Fruit fly (Drosophila melanogaster) Kc167 (cell line): ENCODE data around the gene CG6686.

Source experiments
- Myc ChIP-seq: fragments of >200 bp; optimal IDR thresholded peaks from 2 replicates; lab custom pipeline; 2017; ENCODE audit warnings: missing external identifiers
- Sin3A ChIP-seq: fragments of >200 bp; optimal IDR thresholded peaks from 2 replicates; lab custom pipeline; 2018; ENCODE audit warnings: missing external identifiers
- h ChIP-seq: fragments of >200 bp; optimal IDR thresholded peaks from 3 replicates; lab custom pipeline; 2018; ENCODE audit warnings: missing external identifiers
- insv ChIP-seq: fragments of >200 bp; optimal IDR thresholded peaks from 3 replicates; lab custom pipeline; 2018; ENCODE audit warnings: missing external identifiers
- psq ChIP-seq: fragments of >200 bp; optimal IDR thresholded peaks from 2 replicates; lab custom pipeline; 2017; ENCODE audit warnings: missing external identifiers
- ttk ChIP-seq: sonication (Bioruptor generic); optimal IDR thresholded peaks from 2 replicates; lab custom pipeline; 2017; ENCODE audit warnings: missing external identifiers

Gene CG6686

dm6 chr2L:11987945-11988344 is at the start of gene CG6686, which contains the start of gene CG34163:
TSS of gene CG6686 (minus strand) at chr2L:11988039.
TSS of gene CG34163 (plus strand) at chr2L:11988270.
- TF ChIP-seq psq (lab: Kevin White, UChicago) = no peak
- no peak for TF ChIP-seq Myc (lab: Kevin White, UChicago)
- no peak for TF ChIP-seq insv (lab: Kevin White, UChicago)
- TF ChIP-seq Sin3A = no peak
- TF ChIP-seq ttk (lab: Kevin White, UChicago) = no peak
- no peak for TF ChIP-seq h (lab: Kevin White, UChicago)

dm6 chr2L:12033890-12034289 is 46.1 kb upstream of the CG6686 start, which contains the start of gene CG18788:
TSS of gene CG18788 (plus strand) at chr2L:12034190.
- TF ChIP-seq Sin3A (no peak), Myc (lab: Kevin White, UChicago) (no peak), h (lab: Kevin White, UChicago) (no peak), insv (lab: Kevin White, UChicago) (no peak), ttk (lab: Kevin White, UChicago) (no peak), psq (lab: Kevin White, UChicago) (no peak)

dm6 chr2L:12030552-12031131 is 42.8 kb upstream of the CG6686 start:
- no peak for TF ChIP-seq ttk (lab: Kevin White, UChicago)
- no peak for TF ChIP-seq insv (lab: Kevin White, UChicago)
- no peak for TF ChIP-seq Myc (lab: Kevin White, UChicago)
- TF ChIP-seq psq (lab: Kevin White, UChicago) = no peak
- no peak for TF ChIP-seq Sin3A
- TF ChIP-seq h (lab: Kevin White, UChicago) = no peak

dm6 chr2L:12029594-12030197 is 41.9 kb upstream of the CG6686 start:
- TF ChIP-seq ttk (lab: Kevin White, UChicago) (no peak), h (lab: Kevin White, UChicago) (no peak), insv (lab: Kevin White, UChicago) (no peak), Myc (lab: Kevin White, UChicago) (no peak), Sin3A (no peak), psq (lab: Kevin White, UChicago) (no peak)

dm6 chr2L:12028808-12029207 is 41.0 kb upstream of the CG6686 start:
- TF ChIP-seq h (lab: Kevin White, UChicago) (no peak), Sin3A (no peak), ttk (lab: Kevin White, UChicago) (no peak), Myc (lab: Kevin White, UChicago) (no peak), insv (lab: Kevin White, UChicago) (no peak), psq (lab: Kevin White, UChicago) (no peak)

dm6 chr2L:12028102-12028501 is 40.3 kb upstream of the CG6686 start:
- TF ChIP-seq Myc (lab: Kevin White, UChicago) (no peak), h (lab: Kevin White, UChicago) (no peak)

dm6 chr2L:12027435-12027834 is 39.6 kb upstream of the CG6686 start, which contains the start of gene dmGlut:
TSS of gene dmGlut (plus strand) at chr2L:12027438.
- TF ChIP-seq Sin3A = no peak
- no peak for TF ChIP-seq insv (lab: Kevin White, UChicago)
- no peak for TF ChIP-seq Myc (lab: Kevin White, UChicago)
- TF ChIP-seq ttk (lab: Kevin White, UChicago) = no peak
- TF ChIP-seq h (lab: Kevin White, UChicago) = no peak
- TF ChIP-seq psq (lab: Kevin White, UChicago) = no peak

dm6 chr2L:12026458-12027431 is 38.9 kb upstream of the CG6686 start:
- no peak for TF ChIP-seq Sin3A
- no peak for TF ChIP-seq ttk (lab: Kevin White, UChicago)
- TF ChIP-seq insv (lab: Kevin White, UChicago) = no peak
- no peak for TF ChIP-seq Myc (lab: Kevin White, UChicago)
- TF ChIP-seq h (lab: Kevin White, UChicago) = no peak
- no peak for TF ChIP-seq psq (lab: Kevin White, UChicago)

- TF ChIP-seq psq (lab: Kevin White, UChicago) = no peak
- no peak for TF ChIP-seq ttk (lab: Kevin White, UChicago)
- TF ChIP-seq Sin3A = no peak
- TF ChIP-seq insv (lab: Kevin White, UChicago) = no peak
- TF ChIP-seq h (lab: Kevin White, UChicago) = no peak
- no peak for TF ChIP-seq Myc (lab: Kevin White, UChicago)
These were observed 37.7 kb upstream of the CG6686 start for dm6 chr2L:12025505-12025904.

dm6 chr2L:12024104-12024503 is 36.3 kb upstream of the CG6686 start:
- TF ChIP-seq insv (lab: Kevin White, UChicago) (no peak), Sin3A (no peak), ttk (lab: Kevin White, UChicago) (no peak), psq (lab: Kevin White, UChicago) (no peak), Myc (lab: Kevin White, UChicago) (no peak), h (lab: Kevin White, UChicago) (no peak)

dm6 chr2L:12021193-12021592 is 33.4 kb upstream of the CG6686 start:
- TF ChIP-seq Myc (lab: Kevin White, UChicago) (no peak), Sin3A (no peak), psq (lab: Kevin White, UChicago) (no peak), h (lab: Kevin White, UChicago) (no peak), insv (lab: Kevin White, UChicago) (no peak), ttk (lab: Kevin White, UChicago) (no peak)
